Worm (Caenorhabditis elegans) whole organism, midembryonic: ENCODE measurements around the gene srz-61.

ENCODE experiments used
- T22C8.4 ChIP-seq: fragments of 200-800 bp; sonication (Bioruptor generic); IDR thresholded peaks from 2 replicates; pipeline ENCODE4 v1.3.6; 2022; ENCODE audit warnings: missing genetic modification characterization, missing compliant biosample characterization
- cog-1 ChIP-seq: sonication (generic microtip); optimal IDR thresholded peaks from 2 replicates; lab custom pipeline; 2016; ENCODE audit warnings: missing genetic modification characterization, missing compliant biosample characterization
- flt-1 ChIP-seq: fragments of 200-800 bp; sonication (Bioruptor generic); IDR thresholded peaks from 2 replicates; pipeline ENCODE4 v1.3.6; 2022; ENCODE audit warnings: missing genetic modification characterization, missing compliant biosample characterization
- klf-2 ChIP-seq: fragments of 200-800 bp; sonication (Bioruptor generic); conservative IDR thresholded peaks from 2 replicates; pipeline ENCODE4 v1.3.6; 2022; ENCODE audit warnings: missing genetic modification reagents, missing genetic modification characterization, missing compliant biosample characterization
- med-1 ChIP-seq: sonication (generic microtip); optimal IDR thresholded peaks from 2 replicates; lab custom pipeline; 2017; ENCODE audit warnings: missing genetic modification characterization, mild to moderate bottlenecking, missing compliant biosample characterization, antibody characterized with exemption, missing genetic modification reagents; ENCODE audit not compliant: insufficient read depth
- ref-1 ChIP-seq: fragments of 200-800 bp; sonication (Bioruptor generic); conservative IDR thresholded peaks from 2 replicates; pipeline ENCODE4 v1.3.6; 2022; ENCODE audit warnings: missing genetic modification reagents, missing genetic modification characterization, missing compliant biosample characterization
- tab-1 ChIP-seq: fragments of 200-800 bp; sonication (Bioruptor generic); IDR thresholded peaks from 2 replicates; pipeline ENCODE4 v1.3.6; 2022; ENCODE audit warnings: missing genetic modification characterization, missing compliant biosample characterization
- ztf-23 ChIP-seq: fragments of 200-800 bp; sonication (Bioruptor generic); IDR thresholded peaks from 2 replicates; pipeline ENCODE4 v1.3.6; 2022; ENCODE audit warnings: missing genetic modification reagents, missing genetic modification characterization, missing compliant biosample characterization
- ztf-29 ChIP-seq: fragments of 200-800 bp; sonication (Bioruptor generic); IDR thresholded peaks from 2 replicates; pipeline ENCODE4 v1.3.6; 2022; ENCODE audit warnings: missing genetic modification reagents, missing genetic modification characterization, missing compliant biosample characterization

Gene srz-61

ce11 chrIV:16346514-16346913 lies 25.5 kb downstream of the srz-61 start, which contains the start of gene C35D6.3:
TSS of gene C35D6.3 (plus strand) at chrIV:16346814.
- TF ChIP-seq ztf-29 (GFP tag; lab: Robert Waterston, UW) (no peak), cog-1 (tag; lab: Kevin White, UChicago) (no peak), ref-1 (no peak), flt-1 (GFP tag; lab: Robert Waterston, UW) (no peak)

ce11 chrIV:16350690-16351089 lies 29.7 kb downstream of the srz-61 start, which contains the start of gene C35D6.4:
TSS of gene C35D6.4 (plus strand) at chrIV:16350990.
- no peak for TF ChIP-seq tab-1 (GFP tag; lab: Robert Waterston, UW)
- no peak for TF ChIP-seq cog-1 (tag; lab: Kevin White, UChicago)
- TF ChIP-seq med-1 (GFP tag; lab: Kevin White, UChicago), result no peak
- TF ChIP-seq T22C8.4 (GFP tag; lab: Robert Waterston, UW), result no peak
- no peak for TF ChIP-seq ztf-29 (GFP tag; lab: Robert Waterston, UW)
- no peak for TF ChIP-seq ztf-23 (GFP tag; lab: Robert Waterston, UW)

ce11 chrIV:16364581-16364980 lies 43.6 kb downstream of the srz-61 start:
- no peak for TF ChIP-seq ref-1
- TF ChIP-seq cog-1 (tag; lab: Kevin White, UChicago), result no peak
- no peak for TF ChIP-seq med-1 (GFP tag; lab: Kevin White, UChicago)

- no peak for TF ChIP-seq med-1 (GFP tag; lab: Kevin White, UChicago)
- no peak for TF ChIP-seq flt-1 (GFP tag; lab: Robert Waterston, UW)
- no peak for TF ChIP-seq cog-1 (tag; lab: Kevin White, UChicago)
- TF ChIP-seq klf-2 (GFP tag; lab: Robert Waterston, UW), result no peak
- no peak for TF ChIP-seq T22C8.4 (GFP tag; lab: Robert Waterston, UW)
- TF ChIP-seq ref-1, result no peak
- TF ChIP-seq ztf-23 (GFP tag; lab: Robert Waterston, UW), result no peak
- TF ChIP-seq ztf-29 (GFP tag; lab: Robert Waterston, UW), result no peak
- no peak for TF ChIP-seq tab-1 (GFP tag; lab: Robert Waterston, UW)
Measured at ce11 chrIV:16370592-16370991, 49.6 kb downstream of the srz-61 start.
